Fruit fly (Drosophila melanogaster): Measurements from ENCODE around the gene CG2493.

DNA sequence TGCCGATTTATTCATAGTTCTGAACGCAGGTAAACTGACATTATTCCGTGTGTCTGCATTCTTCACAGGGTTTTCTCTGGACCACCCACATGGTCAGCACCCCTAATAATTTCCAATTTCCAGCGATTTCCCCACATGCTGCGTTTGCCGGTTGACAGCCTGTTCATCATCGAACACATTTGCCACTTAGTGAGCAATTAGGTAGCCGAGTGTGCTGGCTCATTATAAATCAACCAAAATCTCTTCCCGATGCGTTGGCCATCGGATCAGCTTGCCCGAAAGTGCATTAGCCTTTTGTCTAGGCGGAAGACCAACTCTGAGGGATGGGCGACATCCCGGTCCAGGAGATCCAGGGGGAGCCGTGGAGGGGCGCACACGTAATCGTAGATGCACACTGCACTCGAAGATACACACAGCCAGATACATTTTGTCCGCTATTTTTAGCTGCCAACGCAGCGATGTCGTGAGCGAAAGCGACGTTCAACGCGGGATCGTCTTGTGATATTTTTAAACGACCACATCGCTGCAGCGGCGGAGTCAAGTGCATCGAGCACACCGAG is 13.6 kb upstream of the CG2493 start:
- TF ChIP-seq CG33017 (tag; optimal IDR thresholded peaks at IDR 0.05) (no peak), CG7101 (tag; optimal IDR thresholded peaks at IDR 0.05) (no peak), Crg-1 (GFP tag; optimal IDR thresholded peaks at IDR 0.05) (no peak), Hr96 (GFP tag; optimal IDR thresholded peaks at IDR 0.05) (no peak), CG7045 (GFP tag; optimal IDR thresholded peaks at IDR 0.05) (no peak), cic (GFP tag; optimal IDR thresholded peaks at IDR 0.05) (no peak), pad (GFP tag; optimal IDR thresholded peaks at IDR 0.05) (no peak), ovo (GFP tag; optimal IDR thresholded peaks at IDR 0.05) (no peak), cnc (optimal IDR thresholded peaks at IDR 0.05) (no peak), CG14711 (tag; optimal IDR thresholded peaks at IDR 0.05) (no peak), kay (GFP tag; ENCODE audit: borderline replicate concordance) (no peak), CG1620 (GFP tag; optimal IDR thresholded peaks at IDR 0.05) (no peak), Clk (GFP tag; optimal IDR thresholded peaks at IDR 0.05) (no peak)
